Fruit fly (Drosophila melanogaster) whole organism, pupa: Measurements from ENCODE around the gene Fancm.

Experiments
- CG12605 ChIP-seq: fragments of 200-800 bp; sonication (Bioruptor generic); IDR thresholded peaks from 2 replicates; pipeline ENCODE4 v1.3.6; 2022; ENCODE audit warnings: missing biosample characterization, missing genetic modification characterization
- CG14655 ChIP-seq: fragments of 200-800 bp; sonication (Bioruptor generic); optimal IDR thresholded peaks from 3 replicates; lab custom pipeline; 2017; ENCODE audit warnings: mild to moderate bottlenecking, missing biosample characterization, missing genetic modification reagents, missing genetic modification characterization
- CG4496 ChIP-seq: fragments of 200-800 bp; sonication (Bioruptor generic); IDR thresholded peaks from 3 replicates; pipeline ENCODE4 v1.3.6; 2022; ENCODE audit warnings: missing biosample characterization, missing genetic modification characterization
- CG9948 ChIP-seq: fragments of 200-800 bp; sonication (Bioruptor generic); optimal IDR thresholded peaks from 2 replicates; lab custom pipeline; 2018; ENCODE audit warnings: missing biosample characterization, mild to moderate bottlenecking, missing genetic modification characterization, moderate library complexity
- D1 ChIP-seq: fragments of 200-800 bp; sonication (Bioruptor generic); optimal IDR thresholded peaks from 2 replicates; lab custom pipeline; 2018; ENCODE audit warnings: missing biosample characterization, mild to moderate bottlenecking, missing genetic modification characterization, moderate library complexity
- EcR ChIP-seq: fragments of 200-800 bp; sonication (Bioruptor generic); optimal IDR thresholded peaks from 3 replicates; lab custom pipeline; 2019; ENCODE audit warnings: missing biosample characterization, missing genetic modification characterization, mild to moderate bottlenecking, moderate library complexity, missing genetic modification reagents
- Ets98B ChIP-seq: fragments of 200-800 bp; sonication (Bioruptor generic); IDR thresholded peaks from 2 replicates; pipeline ENCODE4 v1.3.6; 2022; ENCODE audit warnings: missing biosample characterization, missing genetic modification characterization
- Pif1B ChIP-seq: fragments of 200-800 bp; sonication (Bioruptor generic); optimal IDR thresholded peaks from 3 replicates; lab custom pipeline; 2016; ENCODE audit warnings: missing biosample characterization, missing genetic modification characterization
- Snoo ChIP-seq: fragments of 200-800 bp; sonication (Bioruptor generic); optimal IDR thresholded peaks from 3 replicates; lab custom pipeline; 2017; ENCODE audit warnings: missing biosample characterization, mild to moderate bottlenecking, missing genetic modification characterization, inconsistent platforms
- fd96Ca ChIP-seq: fragments of 200-800 bp; sonication (Bioruptor generic); IDR thresholded peaks from 3 replicates; pipeline ENCODE4 v1.3.6; 2022; ENCODE audit warnings: missing biosample characterization, missing genetic modification characterization

dm6 chr3R:21433879-21434559 is 48.1 kb upstream of the Fancm start, which contains the start of gene lbl:
- TF ChIP-seq D1 (no peak), CG4496 (0 out of 3 replicates have a peak, but pooled peaks have one; percentile 8), EcR (GFP tag; lab: Kevin White, UChicago) (no peak), Pif1B (GFP tag; lab: Kevin White, UChicago) (no peak), fd96Ca (GFP tag; lab: Robert Waterston, UW) (0 out of 3 replicates have a peak, but pooled peaks have one; percentile 32), Ets98B (no peak), CG9948 (tag; lab: Kevin White, UChicago) (no peak), CG14655 (GFP tag; lab: Kevin White, UChicago) (no peak), Snoo (tag; lab: Kevin White, UChicago) (no peak), CG12605 (GFP tag; lab: Robert Waterston, UW) (no peak)
